Fruit fly (Drosophila melanogaster) whole organism, embryonic: ENCODE results near the gene CG12078.
A peak's percentile ranks its signal among the peaks of the same experiment; 100 is the strongest.

Experiments used
- Asciz ChIP-seq: fragments of 200-800 bp; sonication (Bioruptor generic); optimal IDR thresholded peaks from 2 replicates; lab custom pipeline; 2017; ENCODE audit warnings: missing biosample characterization, mild to moderate bottlenecking, missing genetic modification characterization, missing genetic modification reagents
- CG10565 ChIP-seq: fragments of 200-800 bp; sonication (Bioruptor generic); optimal IDR thresholded peaks from 3 replicates; lab custom pipeline; 2016; ENCODE audit warnings: missing biosample characterization, mild to moderate bottlenecking, missing genetic modification characterization
- CG1233 ChIP-seq: fragments of 200-800 bp; sonication (Bioruptor generic); optimal IDR thresholded peaks from 4 replicates; lab custom pipeline; 2018; ENCODE audit warnings: missing biosample characterization, mild to moderate bottlenecking, missing genetic modification characterization
- CG12744 ChIP-seq: fragments of 200-800 bp; sonication (Bioruptor generic); optimal IDR thresholded peaks from 2 replicates; lab custom pipeline; 2016; ENCODE audit warnings: missing biosample characterization, missing genetic modification characterization
- CG14441 ChIP-seq: fragments of 200-800 bp; sonication (Bioruptor generic); IDR thresholded peaks from 2 replicates; pipeline ENCODE4 v1.3.6; 2022; ENCODE audit warnings: missing biosample characterization, missing genetic modification characterization
- CG14710 ChIP-seq: fragments of 200-800 bp; sonication (Bioruptor generic); optimal IDR thresholded peaks from 3 replicates; lab custom pipeline; 2019; ENCODE audit warnings: missing biosample characterization, mild to moderate bottlenecking, missing genetic modification characterization, moderate library complexity
- CG1603 ChIP-seq: fragments of 200-800 bp; sonication (Bioruptor generic); optimal IDR thresholded peaks from 2 replicates; lab custom pipeline; 2019; ENCODE audit warnings: missing biosample characterization, mild to moderate bottlenecking, missing genetic modification characterization, moderate library complexity
- CG16815 ChIP-seq: fragments of 200-800 bp; sonication (Bioruptor generic); optimal IDR thresholded peaks from 3 replicates; lab custom pipeline; 2017; ENCODE audit warnings: missing biosample characterization, mild to moderate bottlenecking, missing genetic modification characterization
- CG17829 ChIP-seq: fragments of 200-800 bp; optimal IDR thresholded peaks from 2 replicates; lab custom pipeline; 2019; ENCODE audit warnings: missing biosample characterization, mild to moderate bottlenecking, missing genetic modification characterization, moderate library complexity
- CG1832 ChIP-seq: fragments of 200-800 bp; sonication (Bioruptor generic); optimal IDR thresholded peaks from 2 replicates; lab custom pipeline; 2017; ENCODE audit warnings: missing biosample characterization, mild to moderate bottlenecking, missing genetic modification characterization, inconsistent platforms
- CG31224 ChIP-seq: fragments of 200-800 bp; sonication (Bioruptor generic); IDR thresholded peaks from 2 replicates; pipeline ENCODE4 v1.3.6; 2022; ENCODE audit warnings: missing biosample characterization, missing genetic modification characterization
- CG31388 ChIP-seq: fragments of 200-800 bp; sonication (Bioruptor generic); optimal IDR thresholded peaks from 2 replicates; lab custom pipeline; 2016; ENCODE audit warnings: missing biosample characterization, missing genetic modification characterization
- CG42726 ChIP-seq: fragments of 200-800 bp; sonication (Bioruptor generic); IDR thresholded peaks from 2 replicates; pipeline ENCODE4 v1.3.6; 2022; ENCODE audit warnings: missing biosample characterization, missing genetic modification characterization; ENCODE audit not compliant: partially characterized antibody
- CG6175 ChIP-seq: fragments of 200-800 bp; sonication (Bioruptor generic); IDR thresholded peaks from 3 replicates; pipeline ENCODE4 v1.3.6; 2022; ENCODE audit warnings: missing biosample characterization, missing genetic modification characterization
- CG7963 ChIP-seq: fragments of 200-800 bp; sonication (Bioruptor generic); IDR thresholded peaks from 3 replicates; pipeline ENCODE4 v1.3.6; 2022; ENCODE audit warnings: missing biosample characterization, missing genetic modification characterization; ENCODE audit not compliant: partially characterized antibody
- CG7987 ChIP-seq: fragments of 200-800 bp; sonication (Bioruptor generic); optimal IDR thresholded peaks from 2 replicates; lab custom pipeline; 2018; ENCODE audit warnings: missing biosample characterization, mild to moderate bottlenecking, missing genetic modification characterization, moderate library complexity
- CG8281 ChIP-seq: fragments of 200-800 bp; sonication (Bioruptor generic); optimal IDR thresholded peaks from 2 replicates; lab custom pipeline; 2018; ENCODE audit warnings: missing biosample characterization, mild to moderate bottlenecking, missing genetic modification characterization, moderate library complexity
- CG8359 ChIP-seq: fragments of 200-800 bp; sonication (Bioruptor generic); optimal IDR thresholded peaks from 2 replicates; lab custom pipeline; 2017; ENCODE audit warnings: missing biosample characterization, mild to moderate bottlenecking, missing genetic modification characterization, borderline replicate concordance
- CG8478 ChIP-seq: fragments of >200 bp; optimal IDR thresholded peaks from 2 replicates; lab custom pipeline; 2018
- CoRest ChIP-seq: fragments of 200-800 bp; sonication (Bioruptor generic); optimal IDR thresholded peaks from 3 replicates; lab custom pipeline; 2018; ENCODE audit warnings: missing biosample characterization, mild to moderate bottlenecking, missing genetic modification characterization, moderate library complexity
- D19A ChIP-seq: fragments of 200-800 bp; optimal IDR thresholded peaks from 3 replicates; lab custom pipeline; 2019; ENCODE audit warnings: missing biosample characterization, mild to moderate bottlenecking, missing genetic modification characterization, moderate library complexity
- D19B ChIP-seq: fragments of 200-800 bp; sonication (Bioruptor generic); optimal IDR thresholded peaks from 2 replicates; lab custom pipeline; 2017; ENCODE audit warnings: missing biosample characterization, mild to moderate bottlenecking, missing genetic modification characterization
- Fer2 ChIP-seq: fragments of 200-800 bp; sonication (Bioruptor generic); optimal IDR thresholded peaks from 2 replicates; lab custom pipeline; 2018; ENCODE audit warnings: missing biosample characterization, mild to moderate bottlenecking, missing genetic modification characterization, moderate library complexity
- GATAe ChIP-seq: fragments of 200-800 bp; sonication (Bioruptor generic); conservative IDR thresholded peaks from 2 replicates; pipeline ENCODE4 v1.3.6; 2022; ENCODE audit warnings: missing biosample characterization, missing genetic modification characterization
- Gsc ChIP-seq: fragments of 200-800 bp; sonication (Bioruptor generic); IDR thresholded peaks from 2 replicates; pipeline ENCODE4 v1.3.6; 2022; ENCODE audit warnings: missing biosample characterization, missing genetic modification characterization
- Hand ChIP-seq: fragments of 200-800 bp; sonication (Bioruptor generic); optimal IDR thresholded peaks from 2 replicates; lab custom pipeline; 2017; ENCODE audit warnings: mild to moderate bottlenecking, missing biosample characterization, missing genetic modification reagents, missing genetic modification characterization
- Hey ChIP-seq: fragments of 200-800 bp; sonication (Bioruptor generic); optimal IDR thresholded peaks from 3 replicates; lab custom pipeline; 2018; ENCODE audit warnings: missing biosample characterization, mild to moderate bottlenecking, missing genetic modification characterization
- Lhr ChIP-seq: fragments of 200-800 bp; sonication (Bioruptor generic); optimal IDR thresholded peaks from 3 replicates; lab custom pipeline; 2017; ENCODE audit warnings: mild to moderate bottlenecking, missing biosample characterization, missing genetic modification reagents, missing genetic modification characterization
- NK7.1 ChIP-seq: fragments of 200-800 bp; sonication (Bioruptor generic); optimal IDR thresholded peaks from 3 replicates; lab custom pipeline; 2016; ENCODE audit warnings: missing biosample characterization, missing genetic modification characterization
- Nf-YB ChIP-seq: fragments of 200-800 bp; sonication (Bioruptor generic); optimal IDR thresholded peaks from 3 replicates; lab custom pipeline; 2019; ENCODE audit warnings: missing biosample characterization, mild to moderate bottlenecking, missing genetic modification characterization, moderate library complexity
- Oaz ChIP-seq: fragments of 200-800 bp; sonication (Bioruptor generic); IDR thresholded peaks from 2 replicates; pipeline ENCODE4 v1.3.6; 2022; ENCODE audit warnings: missing biosample characterization, missing genetic modification characterization
- Pdp1 ChIP-seq, 2 experiments: fragments of 200-800 bp; sonication (Bioruptor generic); optimal IDR thresholded peaks; 3 replicates each; lab custom pipeline; 2016; ENCODE audit warnings: missing biosample characterization in 2 of 2, missing genetic modification characterization in 2 of 2, mild to moderate bottlenecking in 1 of 2, moderate library complexity in 1 of 2
- Rfx ChIP-seq: fragments of 200-800 bp; sonication (Bioruptor generic); IDR thresholded peaks from 2 replicates; pipeline ENCODE4 v1.3.6; 2022; ENCODE audit warnings: missing biosample characterization, missing genetic modification characterization
- Six4 ChIP-seq: fragments of 200-800 bp; sonication (Bioruptor generic); optimal IDR thresholded peaks from 2 replicates; lab custom pipeline; 2016; ENCODE audit warnings: missing biosample characterization, missing genetic modification characterization
- YL-1 ChIP-seq: fragments of 200-800 bp; sonication (Bioruptor generic); optimal IDR thresholded peaks from 3 replicates; lab custom pipeline; 2017; ENCODE audit warnings: missing biosample characterization, mild to moderate bottlenecking, missing genetic modification characterization
- ac ChIP-seq: fragments of 200-800 bp; sonication (Bioruptor generic); optimal IDR thresholded peaks from 3 replicates; lab custom pipeline; 2017; ENCODE audit warnings: missing biosample characterization, mild to moderate bottlenecking, missing genetic modification characterization
- br ChIP-seq: fragments of >200 bp; optimal IDR thresholded peaks from 2 replicates; lab custom pipeline; 2017
- bsh ChIP-seq, 2 experiments: fragments of 200-800 bp; sonication (Bioruptor generic); optimal IDR thresholded peaks; 2 replicates each; lab custom pipeline; 2017 to 2018; ENCODE audit warnings: mild to moderate bottlenecking in 2 of 2, missing biosample characterization in 2 of 2, missing genetic modification characterization in 2 of 2, moderate library complexity in 1 of 2
- cad ChIP-seq: fragments of >200 bp; optimal IDR thresholded peaks from 2 replicates; lab custom pipeline; 2017; ENCODE audit warnings: missing biosample characterization, missing genetic modification characterization
- crol ChIP-seq: fragments of 200-800 bp; sonication (Bioruptor generic); IDR thresholded peaks from 2 replicates; pipeline ENCODE4 v1.3.6; 2022; ENCODE audit warnings: missing biosample characterization, missing genetic modification characterization
- fu2 ChIP-seq: fragments of 200-800 bp; sonication (Bioruptor generic); optimal IDR thresholded peaks from 2 replicates; lab custom pipeline; 2016; ENCODE audit warnings: missing biosample characterization, missing genetic modification characterization
- gcm2 ChIP-seq: fragments of 200-800 bp; sonication (Bioruptor generic); optimal IDR thresholded peaks from 2 replicates; lab custom pipeline; 2016; ENCODE audit warnings: missing biosample characterization, missing genetic modification characterization
- gsb ChIP-seq: fragments of 200-800 bp; sonication (Bioruptor generic); IDR thresholded peaks from 2 replicates; pipeline ENCODE4 v1.3.6; 2022; ENCODE audit warnings: missing biosample characterization, missing genetic modification characterization
- ham ChIP-seq: fragments of 200-800 bp; sonication (Bioruptor generic); IDR thresholded peaks from 2 replicates; pipeline ENCODE4 v1.3.6; 2022; ENCODE audit warnings: missing biosample characterization, missing genetic modification characterization
- peb ChIP-seq: fragments of 200-800 bp; sonication (Bioruptor generic); IDR thresholded peaks from 2 replicates; pipeline ENCODE4 v1.3.6; 2022; ENCODE audit warnings: missing biosample characterization, missing genetic modification characterization
- pnt ChIP-seq: fragments of 200-800 bp; sonication (Bioruptor generic); optimal IDR thresholded peaks from 3 replicates; lab custom pipeline; 2016; ENCODE audit warnings: missing biosample characterization, missing genetic modification characterization
- sens-2 ChIP-seq: fragments of 200-800 bp; sonication (Bioruptor generic); IDR thresholded peaks from 2 replicates; pipeline ENCODE4 v1.3.6; 2022; ENCODE audit warnings: missing biosample characterization, missing genetic modification characterization
- tll ChIP-seq, 2 experiments: fragments of 200-800 bp in 1 of 2; fragments of >200 bp in 1 of 2; sonication (Bioruptor generic) in 1 of 2; optimal IDR thresholded peaks; 2 replicates each; lab custom pipeline; 2017 to 2019; ENCODE audit warnings: missing biosample characterization in 2 of 2, missing genetic modification characterization in 2 of 2, mild to moderate bottlenecking in 1 of 2, moderate library complexity in 1 of 2
- tna ChIP-seq: fragments of 200-800 bp; sonication (Bioruptor generic); IDR thresholded peaks from 2 replicates; pipeline ENCODE4 v1.3.6; 2022; ENCODE audit warnings: missing biosample characterization, missing genetic modification characterization; ENCODE audit not compliant: partially characterized antibody
- toy ChIP-seq: fragments of 200-800 bp; sonication (Bioruptor generic); IDR thresholded peaks from 2 replicates; pipeline ENCODE4 v1.3.6; 2022; ENCODE audit warnings: missing biosample characterization, missing genetic modification characterization
- zfh1 ChIP-seq: fragments of 200-800 bp; sonication (Bioruptor generic); IDR thresholded peaks from 3 replicates; pipeline ENCODE4 v1.3.6; 2022; ENCODE audit warnings: missing biosample characterization, missing genetic modification characterization

The CG12078 gene

dm6 chr3L:3194059-3194458 lies 50.0 kb downstream of the CG12078 start (continued):
- TF ChIP-seq CG14710 = peak; percentile 90
- peak; percentile 93 for TF ChIP-seq gsb (GFP tag; lab: Robert Waterston, UW)
- peak; percentile 72 for TF ChIP-seq toy (GFP tag; lab: Robert Waterston, UW)
- TF ChIP-seq Gsc (GFP tag; lab: Robert Waterston, UW) = peak; percentile 86
- TF ChIP-seq crol = peak; percentile 53
- TF ChIP-seq YL-1 (GFP tag; lab: Kevin White, UChicago) = peak; percentile 74
- peak; percentile 92 for TF ChIP-seq Rfx (GFP tag; lab: Robert Waterston, UW)
- TF ChIP-seq fu2 (GFP tag; lab: Kevin White, UChicago) = peak; percentile 14
- TF ChIP-seq NK7.1 (GFP tag; lab: Kevin White, UChicago) = peak; percentile 46
- TF ChIP-seq Pdp1 (GFP tag; optimal IDR thresholded peaks at IDR 0.05; lab: Kevin White, UChicago) = peak; percentile 55
- peak; percentile 82 for TF ChIP-seq CG6175 (GFP tag; lab: Robert Waterston, UW)
- peak; percentile 77 for TF ChIP-seq CG8281 (tag; lab: Kevin White, UChicago)
- TF ChIP-seq CG42726 = no peak
- peak; percentile 86 for TF ChIP-seq Oaz (GFP tag; lab: Robert Waterston, UW)
- TF ChIP-seq CG10565 (GFP tag; lab: Kevin White, UChicago) = peak; percentile 57
- peak; percentile 77 for TF ChIP-seq Fer2 (tag; lab: Kevin White, UChicago)
- TF ChIP-seq CG1832 = no peak
- TF ChIP-seq ac (GFP tag; lab: Kevin White, UChicago) = peak; percentile 89
- TF ChIP-seq CG16815 = peak; percentile 85
- TF ChIP-seq Hey (tag; lab: Kevin White, UChicago) = no peak
- peak; percentile 94 for TF ChIP-seq CG14441 (GFP tag; lab: Robert Waterston, UW)
- TF ChIP-seq cad (GFP tag; lab: Kevin White, UChicago) = no peak
- peak; percentile 93 for TF ChIP-seq D19A (tag; lab: Kevin White, UChicago)
- peak; percentile 92 for TF ChIP-seq sens-2 (GFP tag; lab: Robert Waterston, UW)
- no peak for TF ChIP-seq CG7963 (GFP tag; lab: Robert Waterston, UW)
- TF ChIP-seq Six4 = peak; percentile 91
- TF ChIP-seq CG17829 (tag; lab: Kevin White, UChicago) = peak; percentile 95
- TF ChIP-seq GATAe (GFP tag; lab: Robert Waterston, UW) = peak; percentile 43; the same call in 1 of the 2 replicates
- peak; percentile 3 for TF ChIP-seq CG12744 (GFP tag; lab: Kevin White, UChicago)
- TF ChIP-seq CG31224 (GFP tag; lab: Robert Waterston, UW) = peak; percentile 86
- peak; percentile 94 for TF ChIP-seq Asciz
- TF ChIP-seq tna (GFP tag; lab: Robert Waterston, UW) = no peak
- peak; percentile 78 for TF ChIP-seq Lhr
- peak; percentile 9 for TF ChIP-seq gcm2 (GFP tag; lab: Kevin White, UChicago)
- TF ChIP-seq pnt = peak; percentile 42
- TF ChIP-seq CG8359 (GFP tag; lab: Kevin White, UChicago) = peak; percentile 73
- TF ChIP-seq zfh1 = peak; percentile 95
- TF ChIP-seq ham (GFP tag; lab: Robert Waterston, UW) = no peak
- TF ChIP-seq br (lab: Kevin White, UChicago) = no peak
- peak; percentile 89 for TF ChIP-seq CG7987 (GFP tag; lab: Kevin White, UChicago)
- peak; percentile 82 for TF ChIP-seq Nf-YB
- peak; percentile 96 to 97 for TF ChIP-seq bsh (GFP tag; optimal IDR thresholded peaks at IDR 0.05; lab: Kevin White, UChicago)
- TF ChIP-seq CG8478 (lab: Kevin White, UChicago) = no peak
- peak; percentile 88 for TF ChIP-seq CG1603
- TF ChIP-seq peb = peak; percentile 90
- peak; percentile 64 for TF ChIP-seq CG31388 (GFP tag; lab: Kevin White, UChicago)
- TF ChIP-seq D19B (GFP tag; lab: Kevin White, UChicago) = peak; percentile 79
- peak; percentile 92 for TF ChIP-seq CoRest (tag; lab: Kevin White, UChicago)
- TF ChIP-seq CG1233 (GFP tag; lab: Kevin White, UChicago) = peak; percentile 88
- TF ChIP-seq Hand (GFP tag; lab: Kevin White, UChicago) = peak; percentile 90
- TF ChIP-seq tll (GFP tag; optimal IDR thresholded peaks at IDR 0.05; lab: Kevin White, UChicago) = peak in 1 of 2 experiments; percentile 19
